Worm (Caenorhabditis elegans) whole organism, L3 larva: ENCODE measurements around the gene pqn-27.

Experiments used
- R02D3.7 ChIP-seq: fragments of 150-350 bp; optimal IDR thresholded peaks from 2 replicates; lab custom pipeline; 2014; ENCODE audit warnings: missing biosample characterization, missing genetic modification characterization
- ZK546.5 ChIP-seq: sonication (generic microtip); optimal IDR thresholded peaks from 2 replicates; lab custom pipeline; 2017; ENCODE audit warnings: missing biosample characterization, missing genetic modification characterization
- ama-1 ChIP-seq: fragments of 150-350 bp; optimal IDR thresholded peaks from 2 replicates; lab custom pipeline; 2018
- ceh-16 ChIP-seq: sonication (generic microtip); optimal IDR thresholded peaks from 2 replicates; lab custom pipeline; 2017; ENCODE audit warnings: missing biosample characterization, missing genetic modification characterization
- ceh-28 ChIP-seq: fragments of 150-350 bp; optimal IDR thresholded peaks from 2 replicates; lab custom pipeline; 2014; ENCODE audit warnings: missing biosample characterization, missing genetic modification reagents, missing genetic modification characterization
- ceh-82 ChIP-seq: fragments of 150-350 bp; optimal IDR thresholded peaks from 2 replicates; lab custom pipeline; 2014; ENCODE audit warnings: missing biosample characterization, missing genetic modification characterization
- daf-12 ChIP-seq: fragments of 150-350 bp; optimal IDR thresholded peaks from 2 replicates; lab custom pipeline; 2014; ENCODE audit warnings: missing biosample characterization, missing genetic modification reagents, missing genetic modification characterization
- egl-5 ChIP-seq: fragments of 150-350 bp; optimal IDR thresholded peaks from 2 replicates; lab custom pipeline; 2017; ENCODE audit warnings: missing biosample characterization, missing genetic modification reagents, missing genetic modification characterization, inconsistent platforms
- elt-1 ChIP-seq: fragments of 150-350 bp; optimal IDR thresholded peaks from 2 replicates; lab custom pipeline; 2014; ENCODE audit warnings: missing biosample characterization, missing genetic modification characterization
- elt-2 ChIP-seq: sonication (generic microtip); optimal IDR thresholded peaks from 2 replicates; lab custom pipeline; 2016; ENCODE audit warnings: missing genetic modification reagents, mild to moderate bottlenecking, missing genetic modification characterization, missing compliant biosample characterization
- fkh-10 ChIP-seq: sonication (generic microtip); optimal IDR thresholded peaks from 2 replicates; lab custom pipeline; 2017; ENCODE audit warnings: missing biosample characterization, missing genetic modification reagents, missing genetic modification characterization
- hmg-11 ChIP-seq: sonication (generic microtip); optimal IDR thresholded peaks from 2 replicates; lab custom pipeline; 2016; ENCODE audit warnings: missing genetic modification characterization, missing compliant biosample characterization
- lin-15B ChIP-seq: fragments of 150-350 bp; optimal IDR thresholded peaks from 2 replicates; lab custom pipeline; 2014; ENCODE audit warnings: missing biosample characterization, missing genetic modification characterization
- lin-39 ChIP-seq: fragments of 150-350 bp; optimal IDR thresholded peaks from 2 replicates; lab custom pipeline; 2018; ENCODE audit warnings: missing biosample characterization, missing genetic modification reagents, missing genetic modification characterization
- lsy-12 ChIP-seq: sonication (generic microtip); optimal IDR thresholded peaks from 2 replicates; lab custom pipeline; 2016; ENCODE audit warnings: mild to moderate bottlenecking, missing genetic modification characterization, missing compliant biosample characterization
- mdl-1 ChIP-seq: fragments of 150-350 bp; optimal IDR thresholded peaks from 2 replicates; lab custom pipeline; 2014; ENCODE audit warnings: missing biosample characterization, missing genetic modification characterization
- nfya-1 ChIP-seq: sonication (generic microtip); optimal IDR thresholded peaks from 2 replicates; lab custom pipeline; 2017; ENCODE audit warnings: missing genetic modification characterization, mild to moderate bottlenecking, missing compliant biosample characterization, antibody characterized with exemption, moderate library complexity; ENCODE audit not compliant: insufficient read depth
- nhr-11 ChIP-seq: fragments of 150-350 bp; optimal IDR thresholded peaks from 2 replicates; lab custom pipeline; 2014; ENCODE audit warnings: missing biosample characterization, missing genetic modification characterization
- nhr-23 ChIP-seq: fragments of 150-350 bp; optimal IDR thresholded peaks from 2 replicates; lab custom pipeline; 2014; ENCODE audit warnings: missing biosample characterization, missing genetic modification reagents, missing genetic modification characterization
- nhr-237 ChIP-seq: fragments of 150-350 bp; optimal IDR thresholded peaks from 2 replicates; lab custom pipeline; 2014; ENCODE audit warnings: missing biosample characterization, missing genetic modification characterization
- nhr-25 ChIP-seq: sonication (generic microtip); optimal IDR thresholded peaks from 2 replicates; lab custom pipeline; 2017; ENCODE audit warnings: missing biosample characterization, missing genetic modification characterization
- nhr-28 ChIP-seq: fragments of 150-350 bp; optimal IDR thresholded peaks from 2 replicates; lab custom pipeline; 2014; ENCODE audit warnings: missing biosample characterization, missing genetic modification characterization
- nhr-67 ChIP-seq: fragments of 150-350 bp; optimal IDR thresholded peaks from 2 replicates; lab custom pipeline; 2014; ENCODE audit warnings: missing biosample characterization, missing genetic modification characterization
- nhr-76 ChIP-seq: fragments of 150-350 bp; sonication (generic microtip); optimal IDR thresholded peaks from 5 replicates; lab custom pipeline; 2014; ENCODE audit warnings: missing biosample characterization, missing genetic modification characterization
- nhr-77 ChIP-seq: fragments of 150-350 bp; optimal IDR thresholded peaks from 2 replicates; lab custom pipeline; 2014; ENCODE audit warnings: missing biosample characterization, missing genetic modification characterization
- pha-4 ChIP-seq: fragments of 150-350 bp; optimal IDR thresholded peaks from 2 replicates; lab custom pipeline; 2014; ENCODE audit warnings: missing biosample characterization, missing genetic modification reagents, missing genetic modification characterization
- pqm-1 ChIP-seq: fragments of 150-350 bp; optimal IDR thresholded peaks from 2 replicates; lab custom pipeline; 2017; ENCODE audit warnings: missing biosample characterization, missing genetic modification characterization, inconsistent platforms
- skn-1 ChIP-seq: fragments of 150-350 bp; optimal IDR thresholded peaks from 2 replicates; lab custom pipeline; 2014; ENCODE audit warnings: missing biosample characterization, missing genetic modification characterization
- snpc-4 ChIP-seq: fragments of 150-350 bp; optimal IDR thresholded peaks from 2 replicates; lab custom pipeline; 2014; ENCODE audit warnings: missing biosample characterization, missing genetic modification characterization
- tbx-2 ChIP-seq: sonication (generic microtip); optimal IDR thresholded peaks from 2 replicates; lab custom pipeline; 2016; ENCODE audit warnings: mild to moderate bottlenecking, missing genetic modification characterization, missing compliant biosample characterization
- unc-62 ChIP-seq: fragments of 150-350 bp; sonication (generic microtip); optimal IDR thresholded peaks from 4 replicates; lab custom pipeline; 2014; ENCODE audit warnings: missing biosample characterization, missing genetic modification reagents, missing genetic modification characterization
- ztf-11 ChIP-seq: fragments of 150-350 bp; optimal IDR thresholded peaks from 2 replicates; lab custom pipeline; 2014; ENCODE audit warnings: missing biosample characterization, missing genetic modification characterization
- ztf-4 ChIP-seq: fragments of 150-350 bp; optimal IDR thresholded peaks from 2 replicates; lab custom pipeline; 2014; ENCODE audit warnings: missing biosample characterization, missing genetic modification characterization

The pqn-27 gene

ce11 chrII:13416552-13416951 lies 43.9 kb downstream of the pqn-27 start:
- TF ChIP-seq nfya-1 (tag; lab: Kevin White, UChicago) (no peak), daf-12 (no peak), ztf-4 (no peak), ztf-11 (tag; lab: Kevin White, UChicago) (no peak), skn-1 (tag; lab: Kevin White, UChicago) (no peak), nhr-23 (no peak), pha-4 (tag; lab: Kevin White, UChicago) (no peak), mdl-1 (tag; lab: Kevin White, UChicago) (no peak), elt-1 (tag; lab: Kevin White, UChicago) (no peak), elt-2 (tag; lab: Kevin White, UChicago) (no peak), tbx-2 (no peak), nhr-28 (no peak), nhr-77 (tag; lab: Kevin White, UChicago) (no peak), nhr-237 (no peak), ZK546.5 (tag; lab: Kevin White, UChicago) (no peak)

- TF ChIP-seq nfya-1 (tag; lab: Kevin White, UChicago), result no peak
- TF ChIP-seq ama-1 (lab: Kevin White, UChicago), result no peak
- no peak for TF ChIP-seq nhr-11
- TF ChIP-seq lin-15B (tag; lab: Kevin White, UChicago), result no peak
- no peak for TF ChIP-seq hmg-11 (tag; lab: Kevin White, UChicago)
- no peak for TF ChIP-seq daf-12
- no peak for TF ChIP-seq ZK546.5 (tag; lab: Kevin White, UChicago)
- TF ChIP-seq unc-62 (GFP tag; lab: Kevin White, UChicago), result no peak
- TF ChIP-seq, all 47 proteins: peak for 0
Measured at ce11 chrII:13414554-13415057, 45.8 kb downstream of the pqn-27 start, which contains the start of gene Y48E1C.1. TSS of gene Y48E1C.1 (plus strand) at chrII:13415007.

ce11 chrII:13414099-13414498 lies 46.3 kb downstream of the pqn-27 start:
- peak; percentile 100 for TF ChIP-seq ceh-28 (tag; lab: Kevin White, UChicago)
- TF ChIP-seq lin-15B (tag; lab: Kevin White, UChicago), result no peak

- TF ChIP-seq ztf-4 (no peak), elt-2 (tag; lab: Kevin White, UChicago) (no peak), nhr-76 (tag; lab: Kevin White, UChicago) (no peak), lin-39 (tag; lab: Kevin White, UChicago) (no peak), tbx-2 (no peak)
- TF ChIP-seq, all 47 proteins: peak for 0
Measured at ce11 chrII:13412335-13412734, 48.1 kb downstream of the pqn-27 start, which contains the start of gene Y48C3A.18. TSS of gene Y48C3A.18 (plus strand) at chrII:13412635.

- TF ChIP-seq R02D3.7 (tag; lab: Kevin White, UChicago) (no peak), pha-4 (tag; lab: Kevin White, UChicago) (no peak), fkh-10 (GFP tag; lab: Kevin White, UChicago) (no peak), nhr-25 (tag; lab: Kevin White, UChicago) (no peak), lin-39 (tag; lab: Kevin White, UChicago) (no peak), pqm-1 (tag; lab: Kevin White, UChicago) (no peak), lsy-12 (tag; lab: Kevin White, UChicago) (no peak), lin-15B (tag; lab: Kevin White, UChicago) (no peak), egl-5 (tag; lab: Kevin White, UChicago) (no peak), daf-12 (no peak), nhr-23 (no peak), nhr-67 (no peak), nhr-11 (no peak)
Measured at ce11 chrII:13405840-13406239, 54.6 kb downstream of the pqn-27 start, which contains the start of gene efl-2. TSS of gene efl-2 (plus strand) at chrII:13406140.

ce11 chrII:13402680-13403079 lies 57.8 kb downstream of the pqn-27 start, which contains the start of gene pinn-4:
TSS of gene pinn-4 (plus strand) at chrII:13402980.
- TF ChIP-seq mdl-1 (tag; lab: Kevin White, UChicago), result no peak
- TF ChIP-seq nhr-23, result no peak
- TF ChIP-seq nhr-237, result no peak
- no peak for TF ChIP-seq snpc-4 (tag; lab: Kevin White, UChicago)
- TF ChIP-seq ceh-82 (tag; lab: Kevin White, UChicago), result no peak
- no peak for TF ChIP-seq nhr-76 (tag; lab: Kevin White, UChicago)
- TF ChIP-seq ceh-16, result no peak
- no peak for TF ChIP-seq nhr-11
- TF ChIP-seq nhr-28, result no peak
- TF ChIP-seq lin-15B (tag; lab: Kevin White, UChicago), result no peak
- TF ChIP-seq, all 47 proteins: peak for 0
